Worm (Caenorhabditis elegans): Measurements from ENCODE around the gene cal-1.

cal-1 gene

DNA sequence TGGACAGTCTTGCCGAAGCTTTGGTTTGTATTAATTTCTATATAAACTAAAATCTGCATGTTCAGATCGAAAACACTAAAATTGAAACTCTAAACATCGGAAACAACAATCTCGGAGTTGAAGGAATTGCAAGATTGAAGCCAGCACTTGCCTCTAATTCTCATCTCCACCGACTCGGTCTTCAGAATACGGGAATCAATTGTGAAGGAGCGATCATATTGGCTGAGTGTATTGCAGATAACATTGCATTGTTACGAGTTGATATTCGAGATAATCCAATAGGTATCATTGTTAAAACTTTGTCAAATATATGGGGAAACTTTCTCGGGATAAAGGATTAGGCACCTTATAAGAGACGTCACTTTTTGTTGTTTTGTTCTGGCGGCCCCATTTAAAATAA lies 46.7 kb downstream of the cal-1 start:
- TF ChIP-seq him-1 (tag; optimal IDR thresholded peaks at IDR 0.05), result no peak
- TF ChIP-seq sptf-2 (GFP tag; optimal IDR thresholded peaks at IDR 0.05), result no peak
- no peak for TF ChIP-seq nhr-90 (tag; optimal IDR thresholded peaks at IDR 0.05)
- TF ChIP-seq dox-1 (GFP tag; IDR thresholded peaks at IDR 0.05), result no peak
- TF ChIP-seq unc-130 (GFP tag; optimal IDR thresholded peaks at IDR 0.05), result no peak
- no peak for TF ChIP-seq snpc-1.1 (tag; optimal IDR thresholded peaks at IDR 0.05; ENCODE audit: insufficient read depth)
- no peak for TF ChIP-seq F39B2.1 (GFP tag; IDR thresholded peaks at IDR 0.05)
- no peak for TF ChIP-seq B0035.1 (tag; optimal IDR thresholded peaks at IDR 0.05)
- no peak for TF ChIP-seq T26A5.8 (tag; optimal IDR thresholded peaks at IDR 0.05)
- no peak for TF ChIP-seq dpl-1 (GFP tag; optimal IDR thresholded peaks at IDR 0.05)
- no peak for TF ChIP-seq sea-2 (GFP tag; IDR thresholded peaks at IDR 0.05)
- TF ChIP-seq zim-3 (tag; optimal IDR thresholded peaks at IDR 0.05), result no peak
- no peak for TF ChIP-seq tbp1 (GFP tag; optimal IDR thresholded peaks at IDR 0.05)
- TF ChIP-seq lin-54 (GFP tag; optimal IDR thresholded peaks at IDR 0.05), result no peak
- TF ChIP-seq madf-8 (GFP tag; conservative IDR thresholded peaks at IDR 0.05), result no peak
- TF ChIP-seq D2030.7 (GFP tag; IDR thresholded peaks at IDR 0.05), result no peak
- no peak for TF ChIP-seq pha-4 (tag; optimal IDR thresholded peaks at IDR 0.05)
- no peak for TF ChIP-seq snpc-3.4 (tag; optimal IDR thresholded peaks at IDR 0.05)

DNA sequence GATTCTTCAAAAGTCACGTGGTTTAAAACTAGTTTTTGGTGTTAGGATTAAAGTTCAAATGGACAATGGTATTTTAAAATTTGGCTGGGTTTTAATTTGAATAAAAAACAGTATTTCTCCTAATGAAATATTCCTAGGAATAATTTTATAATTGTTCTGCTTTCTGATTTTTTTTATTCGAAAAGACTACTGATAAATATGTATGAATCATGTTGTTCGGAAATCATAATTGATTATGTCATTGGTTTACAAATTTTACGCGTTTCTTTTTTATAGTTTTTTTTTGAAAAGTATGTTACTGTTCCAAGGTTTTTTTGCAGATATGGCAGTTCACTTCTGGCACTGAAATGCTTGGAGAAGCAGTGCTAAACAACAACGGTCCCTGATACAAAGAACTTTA lies 48.7 kb downstream of the cal-1 start, which contains the start of gene F28C1.3:
TSS of gene F28C1.3 (plus strand) at position 301 of the 400 bp plus-strand sequence.
- TF ChIP-seq rcor-1 (GFP tag; IDR thresholded peaks at IDR 0.05) (no peak), madf-10 (tag; optimal IDR thresholded peaks at IDR 0.05) (no peak), madf-6 (GFP tag; IDR thresholded peaks at IDR 0.05) (no peak), ceh-40 (GFP tag; IDR thresholded peaks at IDR 0.05) (no peak), F10E7.11 (tag; optimal IDR thresholded peaks at IDR 0.05) (no peak), madf-8 (GFP tag; conservative IDR thresholded peaks at IDR 0.05) (no peak), repo-1 (tag; optimal IDR thresholded peaks at IDR 0.05) (no peak), lin-40 (tag; optimal IDR thresholded peaks at IDR 0.05) (no peak), F37B4.10 (GFP tag; IDR thresholded peaks at IDR 0.05) (no peak), ztf-28 (GFP tag; IDR thresholded peaks at IDR 0.05) (no peak), F55B11.4 (tag; optimal IDR thresholded peaks at IDR 0.05; ENCODE audit: borderline replicate concordance, insufficient read depth) (no peak), lin-35 (GFP tag; optimal IDR thresholded peaks at IDR 0.05) (no peak), Y67H2A.10 (GFP tag; conservative IDR thresholded peaks at IDR 0.05) (no peak), K11D2.4 (GFP tag; IDR thresholded peaks at IDR 0.05) (no peak), ztf-25 (GFP tag; IDR thresholded peaks at IDR 0.05) (no peak), hlh-12 (tag; optimal IDR thresholded peaks at IDR 0.05) (no peak), somi-1 (GFP tag; optimal IDR thresholded peaks at IDR 0.05) (no peak)

DNA sequence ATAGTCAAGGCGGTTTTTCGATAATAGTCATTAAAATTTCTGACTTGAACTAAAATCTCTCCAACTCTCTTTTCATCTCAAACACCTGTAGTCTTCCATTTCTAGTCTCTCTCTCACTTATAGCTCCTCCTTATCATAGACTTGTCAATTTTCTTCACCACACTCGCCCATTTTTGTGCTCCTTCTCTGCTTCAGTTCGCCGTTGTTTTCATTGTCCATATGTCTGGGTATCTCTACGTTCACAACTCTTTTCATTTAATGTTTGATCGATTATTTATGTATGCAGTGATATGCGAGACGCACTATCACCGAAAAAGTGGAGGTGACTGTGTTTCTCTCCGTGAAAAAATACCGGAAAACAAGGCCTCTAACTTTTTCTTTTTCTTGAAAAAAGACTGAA lies 49.3 kb downstream of the cal-1 start:
- TF ChIP-seq dpff-1 (tag; optimal IDR thresholded peaks at IDR 0.05) (no peak), egl-18 (GFP tag; IDR thresholded peaks at IDR 0.05) (no peak), ztf-26 (tag; optimal IDR thresholded peaks at IDR 0.05) (no peak), akir-1 (GFP tag; optimal IDR thresholded peaks at IDR 0.05) (no peak), attf-5 (GFP tag; optimal IDR thresholded peaks at IDR 0.05) (peak; percentile 19), F22D6.2 (tag; optimal IDR thresholded peaks at IDR 0.05) (no peak), Y56A3A.18 (GFP tag; IDR thresholded peaks at IDR 0.05) (no peak), cebp-1 (GFP tag; IDR thresholded peaks at IDR 0.05) (no peak), cebp-1 (tag; optimal IDR thresholded peaks at IDR 0.05) (peak; percentile 22), bed-1 (GFP tag; IDR thresholded peaks at IDR 0.05) (no peak), nhr-80 (tag; optimal IDR thresholded peaks at IDR 0.05) (peak; percentile 98), pha-4 (tag; optimal IDR thresholded peaks at IDR 0.05) (no peak), ccch-3 (GFP tag; optimal IDR thresholded peaks at IDR 0.05) (no peak), gei-17 (GFP tag; optimal IDR thresholded peaks at IDR 0.05) (no peak), K11D2.4 (GFP tag; IDR thresholded peaks at IDR 0.05) (no peak), ztf-3 (GFP tag; optimal IDR thresholded peaks at IDR 0.05) (no peak), dox-1 (GFP tag; IDR thresholded peaks at IDR 0.05) (peak; percentile 45; the same call in 1 of the 2 replicates), hmg-1.2 (GFP tag; IDR thresholded peaks at IDR 0.05) (no peak), ztf-25 (GFP tag; IDR thresholded peaks at IDR 0.05) (no peak)
